Worm (Caenorhabditis elegans) whole organism, early embryonic: Measurements from ENCODE around the gene T05G5.5.

Experiments used
- hmg-4 ChIP-seq: fragments of 200-800 bp; sonication (Bioruptor generic); optimal IDR thresholded peaks from 2 replicates; lab custom pipeline; 2018; ENCODE audit warnings: mild to moderate bottlenecking, missing genetic modification characterization, missing compliant biosample characterization
- hnd-1 ChIP-seq: sonication (generic microtip); optimal IDR thresholded peaks from 2 replicates; lab custom pipeline; 2016; ENCODE audit warnings: missing genetic modification characterization, missing compliant biosample characterization
- scrt-1 ChIP-seq: fragments of 200-800 bp; sonication (Bioruptor generic); IDR thresholded peaks from 2 replicates; pipeline ENCODE4 v1.3.6; 2022; ENCODE audit warnings: missing genetic modification characterization, missing compliant biosample characterization
- tbx-11 ChIP-seq: fragments of 200-800 bp; sonication (Bioruptor generic); IDR thresholded peaks from 2 replicates; pipeline ENCODE4 v1.3.6; 2022; ENCODE audit warnings: missing genetic modification characterization, missing compliant biosample characterization
- tbx-37 ChIP-seq: fragments of 200-800 bp; sonication (Bioruptor generic); conservative IDR thresholded peaks from 2 replicates; pipeline ENCODE4 v1.3.6; 2022; ENCODE audit warnings: missing genetic modification reagents, missing genetic modification characterization, missing compliant biosample characterization

DNA sequence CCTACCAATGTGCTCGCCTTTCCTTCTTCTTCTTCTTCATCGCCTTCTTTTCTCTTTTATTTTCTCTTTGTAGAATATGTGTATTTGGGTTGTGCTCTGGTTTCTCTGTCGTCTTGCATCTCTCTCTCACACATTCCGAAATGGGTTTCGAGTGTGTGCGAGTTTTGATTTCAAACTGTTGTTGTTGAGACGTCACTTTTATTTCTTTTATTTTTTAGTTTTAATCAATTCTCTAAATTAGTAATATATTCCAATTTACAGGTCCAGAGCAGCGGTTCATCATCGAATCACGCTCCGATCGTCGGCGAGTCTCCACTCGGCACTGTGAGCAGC lies 46.7 kb downstream of the T05G5.5 start:
- no peak for TF ChIP-seq tbx-37 (GFP tag; lab: Robert Waterston, UW)
- no peak for TF ChIP-seq hmg-4 (GFP tag; lab: Kevin White, UChicago)
- no peak for TF ChIP-seq hnd-1 (tag; lab: Kevin White, UChicago)
- no peak for TF ChIP-seq scrt-1 (GFP tag; lab: Robert Waterston, UW)
- no peak for TF ChIP-seq tbx-11 (GFP tag; lab: Robert Waterston, UW)
